Worm (Caenorhabditis elegans) whole organism, late embryonic: ENCODE results near the gene K07H8.2.

Source experiments
- C08G9.2 ChIP-seq: sonication (generic microtip); optimal IDR thresholded peaks from 2 replicates; lab custom pipeline; 2016; ENCODE audit warnings: mild to moderate bottlenecking, missing genetic modification characterization, moderate library complexity, missing compliant biosample characterization
- C38D4.7 ChIP-seq: fragments of 200-800 bp; sonication (Bioruptor generic); optimal IDR thresholded peaks from 2 replicates; lab custom pipeline; 2018; ENCODE audit warnings: mild to moderate bottlenecking, missing genetic modification characterization, moderate library complexity, missing compliant biosample characterization
- K02D7.2 ChIP-seq: sonication (generic microtip); optimal IDR thresholded peaks from 2 replicates; lab custom pipeline; 2017; ENCODE audit warnings: mild to moderate bottlenecking, missing genetic modification characterization, missing compliant biosample characterization
- T23F11.4 ChIP-seq: fragments of 200-800 bp; sonication (Bioruptor generic); optimal IDR thresholded peaks from 2 replicates; lab custom pipeline; 2018; ENCODE audit warnings: mild to moderate bottlenecking, missing genetic modification characterization, missing compliant biosample characterization
- Y22D7AL.16 ChIP-seq: sonication (generic microtip); optimal IDR thresholded peaks from 2 replicates; lab custom pipeline; 2016; ENCODE audit warnings: missing genetic modification characterization, missing compliant biosample characterization
- ceh-19 ChIP-seq: fragments of 200-800 bp; sonication (Bioruptor generic); optimal IDR thresholded peaks from 2 replicates; lab custom pipeline; 2018; ENCODE audit warnings: mild to moderate bottlenecking, missing genetic modification characterization, missing compliant biosample characterization
- ceh-2 ChIP-seq: sonication (generic microtip); optimal IDR thresholded peaks from 2 replicates; lab custom pipeline; 2016; ENCODE audit warnings: missing genotype, missing genetic modification characterization, missing compliant biosample characterization
- ceh-30 ChIP-seq: fragments of 150-350 bp; optimal IDR thresholded peaks from 2 replicates; lab custom pipeline; 2014; ENCODE audit warnings: missing biosample characterization, missing genetic modification characterization
- ceh-34 ChIP-seq: sonication (generic microtip); optimal IDR thresholded peaks from 2 replicates; lab custom pipeline; 2016; ENCODE audit warnings: mild to moderate bottlenecking, missing genetic modification characterization, missing compliant biosample characterization
- ceh-45 ChIP-seq: fragments of 200-800 bp; sonication (Bioruptor generic); IDR thresholded peaks from 2 replicates; pipeline ENCODE4 v1.3.6; 2022; ENCODE audit warnings: missing genetic modification reagents, missing genetic modification characterization, missing compliant biosample characterization
- ceh-48 ChIP-seq: sonication (generic microtip); optimal IDR thresholded peaks from 2 replicates; lab custom pipeline; 2016; ENCODE audit warnings: missing genetic modification characterization, inconsistent platforms, missing compliant biosample characterization
- dmd-4 ChIP-seq: sonication (generic microtip); optimal IDR thresholded peaks from 2 replicates; lab custom pipeline; 2016; ENCODE audit warnings: borderline replicate concordance, missing genetic modification characterization, missing compliant biosample characterization
- elt-4 ChIP-seq: sonication (generic microtip); optimal IDR thresholded peaks from 2 replicates; lab custom pipeline; 2016; ENCODE audit warnings: missing genetic modification characterization, missing compliant biosample characterization
- ets-4 ChIP-seq: sonication (generic microtip); optimal IDR thresholded peaks from 2 replicates; lab custom pipeline; 2016; ENCODE audit warnings: missing genetic modification characterization, missing compliant biosample characterization
- eyg-1 ChIP-seq: sonication (generic microtip); optimal IDR thresholded peaks from 2 replicates; lab custom pipeline; 2016; ENCODE audit warnings: missing genotype, missing genetic modification characterization, missing compliant biosample characterization
- fkh-6 ChIP-seq: sonication (generic microtip); optimal IDR thresholded peaks from 2 replicates; lab custom pipeline; 2016; ENCODE audit warnings: missing genetic modification characterization, missing compliant biosample characterization
- gmeb-2 ChIP-seq: sonication (generic microtip); optimal IDR thresholded peaks from 2 replicates; lab custom pipeline; 2016; ENCODE audit warnings: missing genetic modification characterization, inconsistent platforms, missing compliant biosample characterization
- hlh-13 ChIP-seq: fragments of 200-800 bp; sonication (Bioruptor generic); optimal IDR thresholded peaks from 2 replicates; lab custom pipeline; 2018; ENCODE audit warnings: mild to moderate bottlenecking, missing genetic modification characterization, missing compliant biosample characterization
- hlh-15 ChIP-seq: sonication (generic microtip); optimal IDR thresholded peaks from 2 replicates; lab custom pipeline; 2016; ENCODE audit warnings: missing genetic modification characterization, missing compliant biosample characterization
- hlh-6 ChIP-seq: sonication (generic microtip); optimal IDR thresholded peaks from 2 replicates; lab custom pipeline; 2016; ENCODE audit warnings: missing genotype, missing genetic modification characterization, missing compliant biosample characterization
- mec-3 ChIP-seq: sonication (generic microtip); optimal IDR thresholded peaks from 2 replicates; lab custom pipeline; 2016; ENCODE audit warnings: borderline replicate concordance, missing genetic modification characterization, missing compliant biosample characterization
- nhr-232 ChIP-seq: sonication (generic microtip); optimal IDR thresholded peaks from 2 replicates; lab custom pipeline; 2016; ENCODE audit warnings: missing genetic modification characterization, missing compliant biosample characterization
- npax-4 ChIP-seq: sonication (generic microtip); optimal IDR thresholded peaks from 2 replicates; lab custom pipeline; 2016; ENCODE audit warnings: missing genetic modification characterization, missing compliant biosample characterization
- pag-3 ChIP-seq: sonication (generic microtip); optimal IDR thresholded peaks from 2 replicates; lab custom pipeline; 2016; ENCODE audit warnings: missing compliant biosample characterization, missing genetic modification characterization, borderline replicate concordance
- pat-9 ChIP-seq: fragments of 200-800 bp; sonication (Bioruptor generic); optimal IDR thresholded peaks from 2 replicates; lab custom pipeline; 2018; ENCODE audit warnings: mild to moderate bottlenecking, missing genetic modification characterization, moderate library complexity, missing compliant biosample characterization
- pax-1 ChIP-seq: fragments of 150-350 bp; optimal IDR thresholded peaks from 2 replicates; lab custom pipeline; 2014; ENCODE audit warnings: missing biosample characterization, missing genetic modification characterization
- pros-1 ChIP-seq: fragments of 150-350 bp; optimal IDR thresholded peaks from 2 replicates; lab custom pipeline; 2014; ENCODE audit warnings: missing biosample characterization, missing genetic modification reagents, missing genetic modification characterization
- sdc-2 ChIP-seq: sonication (generic microtip); optimal IDR thresholded peaks from 2 replicates; lab custom pipeline; 2016; ENCODE audit warnings: missing genotype, missing genetic modification characterization, missing compliant biosample characterization
- sox-2 ChIP-seq: fragments of 200-800 bp; sonication (Bioruptor generic); IDR thresholded peaks from 2 replicates; pipeline ENCODE4 v1.3.6; 2022; ENCODE audit warnings: missing genetic modification reagents, missing genetic modification characterization, missing compliant biosample characterization
- tbx-2 ChIP-seq: sonication (generic microtip); optimal IDR thresholded peaks from 2 replicates; lab custom pipeline; 2016; ENCODE audit warnings: missing genetic modification characterization, missing compliant biosample characterization
- tbx-7 ChIP-seq: sonication (generic microtip); optimal IDR thresholded peaks from 2 replicates; lab custom pipeline; 2016; ENCODE audit warnings: missing genotype, missing genetic modification characterization, missing compliant biosample characterization
- unc-42 ChIP-seq: sonication (generic microtip); optimal IDR thresholded peaks from 2 replicates; lab custom pipeline; 2016; ENCODE audit warnings: missing genotype, missing genetic modification characterization, missing compliant biosample characterization
- unc-86 ChIP-seq: sonication (generic microtip); optimal IDR thresholded peaks from 2 replicates; lab custom pipeline; 2016; ENCODE audit warnings: missing genetic modification characterization, missing compliant biosample characterization
- zip-5 ChIP-seq: sonication (generic microtip); optimal IDR thresholded peaks from 2 replicates; lab custom pipeline; 2016; ENCODE audit warnings: missing genetic modification characterization, missing compliant biosample characterization

The K07H8.2 gene

DNA sequence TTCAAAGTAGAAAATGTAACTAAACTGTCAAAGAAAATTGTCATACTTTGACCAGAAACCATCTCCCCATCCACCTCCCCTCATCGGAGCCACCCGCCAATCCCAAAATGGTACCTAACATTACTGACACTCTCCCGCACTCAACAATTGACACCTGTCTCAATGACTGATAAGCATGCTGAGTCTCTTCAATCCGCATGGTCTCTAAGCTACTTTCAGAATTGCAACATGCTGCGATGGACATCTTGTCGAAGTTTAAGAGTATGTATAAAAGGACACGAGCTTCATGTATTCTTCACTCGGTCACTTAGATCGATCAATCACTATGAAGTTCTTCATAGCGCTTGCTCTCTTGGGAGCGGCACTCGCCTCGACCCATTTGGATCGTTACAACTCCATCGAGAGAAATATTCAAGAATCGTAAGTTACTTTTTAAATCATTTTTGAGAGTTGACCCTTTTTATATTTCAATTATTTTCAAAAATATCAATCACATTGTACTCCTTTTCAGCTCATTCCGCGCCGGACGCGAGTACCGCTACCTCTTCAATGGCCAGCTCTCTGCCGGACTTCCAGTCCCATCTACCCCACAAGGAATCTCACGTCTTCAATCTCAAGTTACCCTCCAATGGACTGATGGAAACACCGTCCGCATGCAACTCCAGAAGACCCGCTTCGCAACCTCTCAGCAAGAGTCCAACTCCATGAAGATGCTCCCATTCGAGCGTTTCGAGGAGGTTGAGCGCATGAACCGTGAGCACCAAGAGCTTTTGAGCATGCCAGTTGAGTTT is 30.3 kb upstream of the K07H8.2 start, which contains the start of gene vit-6:
Gene vit-6, plus strand, starts transcription at position 310 of the 791 bp plus-strand sequence.
- TF ChIP-seq fkh-6 (tag; lab: Kevin White, UChicago) = no peak
- TF ChIP-seq elt-4 = no peak
- TF ChIP-seq C08G9.2 = no peak
- TF ChIP-seq ceh-45 = no peak
- TF ChIP-seq pat-9 = no peak

DNA sequence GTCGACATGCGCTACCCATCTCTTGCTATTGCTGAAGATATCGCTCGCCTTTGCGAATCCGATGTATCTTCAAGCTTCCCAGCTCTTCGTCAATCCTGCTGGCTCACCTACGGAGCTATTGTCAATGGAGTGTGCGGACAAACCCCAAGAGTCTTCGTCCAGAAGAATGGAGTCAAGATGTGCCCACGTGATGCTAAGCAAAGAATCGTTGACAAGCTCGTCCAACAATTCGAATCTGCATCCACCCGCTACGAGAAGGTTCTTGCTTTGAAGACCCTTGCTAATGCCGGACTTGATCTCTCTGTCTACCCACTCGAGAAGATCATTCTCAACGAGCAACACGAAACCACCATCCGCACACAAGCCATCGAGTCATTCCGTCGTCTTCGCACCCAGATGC is 28.7 kb upstream of the K07H8.2 start:
- TF ChIP-seq K02D7.2 (tag; lab: Kevin White, UChicago) (no peak), unc-42 (no peak), ceh-48 (tag; lab: Kevin White, UChicago) (no peak), sdc-2 (tag; lab: Kevin White, UChicago) (no peak), pag-3 (tag; lab: Kevin White, UChicago) (no peak), ceh-19 (GFP tag; lab: Kevin White, UChicago) (no peak), C38D4.7 (GFP tag; lab: Kevin White, UChicago) (no peak), hlh-15 (tag; lab: Kevin White, UChicago) (no peak), T23F11.4 (GFP tag; lab: Kevin White, UChicago) (no peak), sox-2 (GFP tag; lab: Robert Waterston, UW) (no peak), zip-5 (no peak), eyg-1 (no peak), unc-86 (tag; lab: Kevin White, UChicago) (no peak), ceh-2 (tag; lab: Kevin White, UChicago) (no peak), ceh-30 (tag; lab: Kevin White, UChicago) (no peak), nhr-232 (tag; lab: Kevin White, UChicago) (no peak), npax-4 (tag; lab: Kevin White, UChicago) (no peak), mec-3 (tag; lab: Kevin White, UChicago) (no peak), tbx-2 (tag; lab: Kevin White, UChicago) (no peak)

DNA sequence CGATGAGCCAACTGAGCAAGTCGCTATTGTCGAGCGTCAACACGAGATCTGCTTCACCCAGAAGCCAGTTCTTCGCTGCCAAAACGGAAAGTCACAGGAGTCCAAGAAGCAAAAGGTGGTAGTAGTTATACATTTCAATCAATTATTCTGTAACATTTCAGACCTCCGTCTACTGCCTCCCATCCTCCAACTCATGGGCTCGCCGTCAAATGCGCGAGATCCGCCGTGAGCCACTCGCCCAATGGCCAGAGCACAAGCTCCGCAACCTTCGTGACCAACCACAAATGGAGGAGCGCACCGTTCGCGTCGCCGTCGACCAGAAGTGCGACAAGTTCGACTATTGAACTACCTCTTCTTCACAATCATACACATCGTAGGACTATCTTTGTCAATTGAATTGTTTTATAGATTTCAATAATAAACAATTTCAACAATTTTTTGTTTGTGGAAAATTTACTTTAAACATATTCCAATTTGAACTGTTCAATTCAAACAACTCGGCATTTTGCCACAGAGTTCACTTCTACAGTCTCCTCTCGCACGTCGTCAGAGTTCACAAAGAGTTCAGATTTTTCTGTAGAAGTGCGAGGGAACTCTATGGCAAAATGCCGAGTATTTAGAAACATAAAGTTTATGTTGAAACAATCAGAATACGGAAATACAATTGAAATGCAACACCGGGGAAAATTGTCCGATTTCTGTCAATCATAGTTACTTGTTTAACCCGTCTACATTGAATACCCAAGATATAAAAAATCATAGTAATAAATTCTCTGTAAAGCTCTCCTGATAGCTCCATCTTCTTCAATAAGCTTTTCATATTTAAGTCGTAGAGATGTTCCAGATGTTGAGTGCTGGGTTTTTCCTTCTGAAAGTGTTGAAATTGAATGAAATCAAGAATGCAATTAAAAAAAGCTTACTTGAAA is 25.0 kb upstream of the K07H8.2 start:
- TF ChIP-seq hlh-15 (tag; lab: Kevin White, UChicago) = no peak
- no peak for TF ChIP-seq gmeb-2 (tag; lab: Kevin White, UChicago)
- TF ChIP-seq hlh-6 (tag; lab: Kevin White, UChicago) = no peak
- no peak for TF ChIP-seq hlh-13 (GFP tag; lab: Kevin White, UChicago)
- no peak for TF ChIP-seq pax-1 (tag; lab: Kevin White, UChicago)
- TF ChIP-seq ceh-48 (tag; lab: Kevin White, UChicago) = no peak
- no peak for TF ChIP-seq ceh-45
- no peak for TF ChIP-seq C38D4.7 (GFP tag; lab: Kevin White, UChicago)
- TF ChIP-seq Y22D7AL.16 (tag; lab: Kevin White, UChicago) = no peak
- TF ChIP-seq tbx-7 (tag; lab: Kevin White, UChicago) = no peak
- no peak for TF ChIP-seq K02D7.2 (tag; lab: Kevin White, UChicago)
- no peak for TF ChIP-seq sox-2 (GFP tag; lab: Robert Waterston, UW)
- no peak for TF ChIP-seq ceh-34 (tag; lab: Kevin White, UChicago)
- TF ChIP-seq pros-1 (tag; lab: Kevin White, UChicago) = no peak
- TF ChIP-seq dmd-4 (tag; lab: Kevin White, UChicago) = no peak
- no peak for TF ChIP-seq ets-4 (tag; lab: Kevin White, UChicago)
- no peak for TF ChIP-seq pat-9
